Fruit fly (Drosophila melanogaster): ENCODE data around the gene Jasper.

Gene Jasper

dm6 chr3R:30092700-30093044 is 40.4 kb downstream of the Jasper start (continued):
- TF ChIP-seq CG2202 (tag; optimal IDR thresholded peaks at IDR 0.05) (peak; percentile 59), CG16779 (GFP tag; IDR thresholded peaks at IDR 0.05) (peak; percentile 80), Dbx (GFP tag; IDR thresholded peaks at IDR 0.05) (peak; percentile 90), gt (GFP tag; IDR thresholded peaks at IDR 0.05) (peak; percentile 62), stwl (tag; optimal IDR thresholded peaks at IDR 0.05) (no peak), CG17802 (tag; optimal IDR thresholded peaks at IDR 0.05) (peak; percentile 59), CG42726 (GFP tag; IDR thresholded peaks at IDR 0.05; ENCODE audit: partially characterized antibody) (no peak), kah (GFP tag; optimal IDR thresholded peaks at IDR 0.05) (peak; percentile 54), CG9727 (GFP tag; optimal IDR thresholded peaks at IDR 0.05) (peak; percentile 77), sug (tag; optimal IDR thresholded peaks at IDR 0.05) (peak; percentile 77), CG6683 (GFP tag; optimal IDR thresholded peaks at IDR 0.05) (peak; percentile 62), D19B (GFP tag; optimal IDR thresholded peaks at IDR 0.05) (peak; percentile 21), CG5245 (GFP tag; optimal IDR thresholded peaks at IDR 0.05) (peak; percentile 79), CG15269 (tag; optimal IDR thresholded peaks at IDR 0.05) (peak; percentile 87), H15 (GFP tag; IDR thresholded peaks at IDR 0.05) (peak; percentile 88), stc (GFP tag; IDR thresholded peaks at IDR 0.05) (peak; percentile 82), pan (optimal IDR thresholded peaks at IDR 0.05) (no peak), pan (GFP tag; optimal IDR thresholded peaks at IDR 0.05 in 1 of 2, IDR thresholded peaks at IDR 0.05 in 1 of 2) (peak in 1 of 2 experiments; percentile 86), CG18011 (GFP tag; optimal IDR thresholded peaks at IDR 0.05) (peak; percentile 52), sima (GFP tag; optimal IDR thresholded peaks at IDR 0.05) (peak; percentile 80), CG12155 (GFP tag; optimal IDR thresholded peaks at IDR 0.05) (peak; percentile 83), Hand (GFP tag; optimal IDR thresholded peaks at IDR 0.05) (peak; percentile 70), Tbp (GFP tag; optimal IDR thresholded peaks at IDR 0.05) (no peak), sd (tag; optimal IDR thresholded peaks at IDR 0.05) (peak; percentile 87), CG12769 (tag; optimal IDR thresholded peaks at IDR 0.05) (peak; percentile 96), MBD-R2 (GFP tag; IDR thresholded peaks at IDR 0.05) (peak; percentile 59; the same call in 1 of the 2 replicates), CG1529 (GFP tag; optimal IDR thresholded peaks at IDR 0.05) (peak; percentile 68), dmrt11E (tag; optimal IDR thresholded peaks at IDR 0.05) (peak; percentile 41), CG12071 (GFP tag; optimal IDR thresholded peaks at IDR 0.05) (peak; percentile 84), CG4328 (GFP tag; optimal IDR thresholded peaks at IDR 0.05) (peak; percentile 60), Hr51 (GFP tag; optimal IDR thresholded peaks at IDR 0.05) (peak; percentile 78 to 80), CG17829 (tag; optimal IDR thresholded peaks at IDR 0.05) (peak; percentile 72), CG16813 (GFP tag; IDR thresholded peaks at IDR 0.05; ENCODE audit: partially characterized antibody) (no peak), CG6765 (GFP tag; optimal IDR thresholded peaks at IDR 0.05) (peak; percentile 48), Nf-YA (GFP tag; IDR thresholded peaks at IDR 0.05) (peak; percentile 63; the same call in 1 of the 2 replicates), CG8924 (tag; optimal IDR thresholded peaks at IDR 0.05) (peak; percentile 85), scrt (GFP tag; optimal IDR thresholded peaks at IDR 0.05) (peak; percentile 78), CG31365 (tag; optimal IDR thresholded peaks at IDR 0.05) (peak; percentile 51), CG34224 (GFP tag; IDR thresholded peaks at IDR 0.05; ENCODE audit: partially characterized antibody) (no peak), CG1024 (GFP tag; IDR thresholded peaks at IDR 0.05) (peak; percentile 77), sr (GFP tag; IDR thresholded peaks at IDR 0.05) (peak; percentile 55; the same call in 1 of the 3 replicates), CG11247 (GFP tag; IDR thresholded peaks at IDR 0.05) (peak; percentile 87), grau (tag; optimal IDR thresholded peaks at IDR 0.05) (peak; percentile 86), gsb (GFP tag; IDR thresholded peaks at IDR 0.05) (peak; percentile 80), CG4707 (GFP tag; optimal IDR thresholded peaks at IDR 0.05) (peak; percentile 56), pita (GFP tag; optimal IDR thresholded peaks at IDR 0.05) (no peak), Hmr (GFP tag; optimal IDR thresholded peaks at IDR 0.05) (peak; percentile 89), CG6854 (GFP tag; optimal IDR thresholded peaks at IDR 0.05) (peak; percentile 69), inv (GFP tag; IDR thresholded peaks at IDR 0.05; ENCODE audit: partially characterized antibody) (no peak), wdn (GFP tag; IDR thresholded peaks at IDR 0.05) (peak; percentile 86)
